Fruit fly (Drosophila melanogaster) whole organism, embryonic: ENCODE measurements around the gene sima.

ENCODE experiments used
- Ada2b ChIP-seq: fragments of 200-800 bp; sonication (Bioruptor generic); IDR thresholded peaks from 2 replicates; pipeline ENCODE4 v1.3.6; 2022; ENCODE audit warnings: missing biosample characterization, missing genetic modification characterization
- CG10147 ChIP-seq: fragments of 200-800 bp; sonication (Bioruptor generic); optimal IDR thresholded peaks from 2 replicates; lab custom pipeline; 2019; ENCODE audit warnings: missing biosample characterization, mild to moderate bottlenecking, missing genetic modification characterization, moderate library complexity
- CG10431 ChIP-seq: fragments of 200-800 bp; sonication (Bioruptor generic); optimal IDR thresholded peaks from 3 replicates; lab custom pipeline; 2018; ENCODE audit warnings: missing biosample characterization, mild to moderate bottlenecking, missing genetic modification characterization
- CG10979 ChIP-seq: fragments of 200-800 bp; sonication (Bioruptor generic); optimal IDR thresholded peaks from 2 replicates; lab custom pipeline; 2018; ENCODE audit warnings: missing biosample characterization, mild to moderate bottlenecking, missing genetic modification characterization, moderate library complexity
- CG13424 ChIP-seq: fragments of 200-800 bp; sonication (Bioruptor generic); optimal IDR thresholded peaks from 2 replicates; lab custom pipeline; 2019; ENCODE audit warnings: missing biosample characterization, mild to moderate bottlenecking, missing genetic modification characterization, moderate library complexity
- CG15011 ChIP-seq: fragments of 200-800 bp; sonication (Bioruptor generic); optimal IDR thresholded peaks from 3 replicates; lab custom pipeline; 2018; ENCODE audit warnings: missing biosample characterization, mild to moderate bottlenecking, missing genetic modification characterization
- CG15601 ChIP-seq: fragments of 200-800 bp; sonication (Bioruptor generic); optimal IDR thresholded peaks from 3 replicates; lab custom pipeline; 2019; ENCODE audit warnings: missing biosample characterization, mild to moderate bottlenecking, missing genetic modification characterization, moderate library complexity
- CG17361 ChIP-seq: fragments of 200-800 bp; sonication (Bioruptor generic); IDR thresholded peaks from 3 replicates; pipeline ENCODE4 v1.3.6; 2022; ENCODE audit warnings: missing biosample characterization, missing genetic modification characterization
- CG17385 ChIP-seq: fragments of 200-800 bp; sonication (Bioruptor generic); optimal IDR thresholded peaks from 3 replicates; lab custom pipeline; 2018; ENCODE audit warnings: missing biosample characterization, mild to moderate bottlenecking, missing genetic modification characterization
- CG2678 ChIP-seq: fragments of 200-800 bp; sonication (Bioruptor generic); optimal IDR thresholded peaks from 3 replicates; lab custom pipeline; 2019; ENCODE audit warnings: missing biosample characterization, mild to moderate bottlenecking, missing genetic modification characterization, moderate library complexity
- CG3065 ChIP-seq: fragments of 200-800 bp; sonication (Bioruptor generic); optimal IDR thresholded peaks from 2 replicates; lab custom pipeline; 2016; ENCODE audit warnings: missing biosample characterization, missing genetic modification characterization
- CG32767 ChIP-seq: fragments of 200-800 bp; sonication (Bioruptor generic); IDR thresholded peaks from 2 replicates; pipeline ENCODE4 v1.3.6; 2022; ENCODE audit warnings: missing biosample characterization, missing genetic modification characterization
- CG3407 ChIP-seq: fragments of 200-800 bp; sonication (Bioruptor generic); optimal IDR thresholded peaks from 2 replicates; lab custom pipeline; 2018; ENCODE audit warnings: missing biosample characterization, mild to moderate bottlenecking, missing genetic modification characterization
- CG34422 ChIP-seq: fragments of 200-800 bp; sonication (Bioruptor generic); IDR thresholded peaks from 3 replicates; pipeline ENCODE4 v1.3.6; 2022; ENCODE audit warnings: missing biosample characterization, missing genetic modification characterization
- CG6254 ChIP-seq: fragments of 200-800 bp; sonication (Bioruptor generic); optimal IDR thresholded peaks from 3 replicates; lab custom pipeline; 2017; ENCODE audit warnings: mild to moderate bottlenecking, missing biosample characterization, missing genetic modification reagents, missing genetic modification characterization
- CG7271 ChIP-seq: fragments of 200-800 bp; sonication (Bioruptor generic); optimal IDR thresholded peaks from 2 replicates; lab custom pipeline; 2018; ENCODE audit warnings: missing biosample characterization, mild to moderate bottlenecking, missing genetic modification characterization, moderate library complexity
- CG8089 ChIP-seq: fragments of 200-800 bp; sonication (Bioruptor generic); optimal IDR thresholded peaks from 3 replicates; lab custom pipeline; 2016; ENCODE audit warnings: missing biosample characterization, missing genetic modification characterization
- CG9797 ChIP-seq: fragments of 200-800 bp; sonication (Bioruptor generic); optimal IDR thresholded peaks from 3 replicates; lab custom pipeline; 2018; ENCODE audit warnings: missing biosample characterization, mild to moderate bottlenecking, missing genetic modification characterization
- CoRest ChIP-seq: fragments of 200-800 bp; sonication (Bioruptor generic); optimal IDR thresholded peaks from 3 replicates; lab custom pipeline; 2018; ENCODE audit warnings: missing biosample characterization, mild to moderate bottlenecking, missing genetic modification characterization, moderate library complexity
- Dek ChIP-seq: fragments of 200-800 bp; sonication (Bioruptor generic); optimal IDR thresholded peaks from 3 replicates; lab custom pipeline; 2019; ENCODE audit warnings: missing biosample characterization, mild to moderate bottlenecking, missing genetic modification characterization, moderate library complexity
- ERR ChIP-seq: fragments of 200-800 bp; sonication (Bioruptor generic); optimal IDR thresholded peaks from 2 replicates; lab custom pipeline; 2016; ENCODE audit warnings: missing biosample characterization, missing genetic modification characterization
- Fer1 ChIP-seq: fragments of 200-800 bp; sonication (Bioruptor generic); optimal IDR thresholded peaks from 2 replicates; lab custom pipeline; 2017; ENCODE audit warnings: missing biosample characterization, mild to moderate bottlenecking, missing genetic modification characterization
- Gsc ChIP-seq: fragments of 200-800 bp; sonication (Bioruptor generic); IDR thresholded peaks from 2 replicates; pipeline ENCODE4 v1.3.6; 2022; ENCODE audit warnings: missing biosample characterization, missing genetic modification characterization
- Hr3 ChIP-seq: fragments of 200-800 bp; sonication (Bioruptor generic); optimal IDR thresholded peaks from 3 replicates; lab custom pipeline; 2016; ENCODE audit warnings: missing biosample characterization, missing genetic modification characterization
- MBD-R2 ChIP-seq: fragments of 200-800 bp; sonication (Bioruptor generic); IDR thresholded peaks from 2 replicates; pipeline ENCODE4 v1.3.6; 2022; ENCODE audit warnings: missing biosample characterization, missing genetic modification characterization
- Med ChIP-seq: fragments of 200-800 bp; sonication (Bioruptor generic); peaks from one replicate; lab custom pipeline; 2016; ENCODE audit warnings: missing biosample characterization, missing genetic modification characterization, mild to moderate bottlenecking, inconsistent platforms, moderate library complexity
- Meics ChIP-seq: fragments of 200-800 bp; sonication (Bioruptor generic); optimal IDR thresholded peaks from 2 replicates; lab custom pipeline; 2017; ENCODE audit warnings: missing biosample characterization, mild to moderate bottlenecking, missing genetic modification characterization
- Oaz ChIP-seq: fragments of 200-800 bp; sonication (Bioruptor generic); IDR thresholded peaks from 2 replicates; pipeline ENCODE4 v1.3.6; 2022; ENCODE audit warnings: missing biosample characterization, missing genetic modification characterization
- PHDP ChIP-seq: fragments of 200-800 bp; sonication (Bioruptor generic); optimal IDR thresholded peaks from 3 replicates; lab custom pipeline; 2018; ENCODE audit warnings: missing biosample characterization, mild to moderate bottlenecking, missing genetic modification characterization, moderate library complexity
- Pdp1 ChIP-seq, 2 experiments: fragments of 200-800 bp; sonication (Bioruptor generic); optimal IDR thresholded peaks; 3 replicates each; lab custom pipeline; 2016; ENCODE audit warnings: missing biosample characterization in 2 of 2, missing genetic modification characterization in 2 of 2, mild to moderate bottlenecking in 1 of 2, moderate library complexity in 1 of 2
- Trl ChIP-seq, 3 experiments: fragments of >200 bp in 2 of 3; fragments of 200-800 bp in 1 of 3; sonication (Bioruptor generic) in 1 of 3; optimal IDR thresholded peaks; 2 replicates in 1 of 3; 3 replicates in 2 of 3; lab custom pipeline; 2016 to 2017; ENCODE audit warnings: missing biosample characterization in 1 of 3, missing genetic modification characterization in 1 of 3
- Xrp1 ChIP-seq: fragments of 200-800 bp; sonication (Bioruptor generic); IDR thresholded peaks from 2 replicates; pipeline ENCODE4 v1.3.6; 2022; ENCODE audit warnings: missing biosample characterization, missing genetic modification characterization
- bowl ChIP-seq: fragments of 200-800 bp; sonication (Bioruptor generic); IDR thresholded peaks from 2 replicates; pipeline ENCODE4 v1.3.6; 2022; ENCODE audit warnings: missing biosample characterization, missing genetic modification characterization
- chinmo ChIP-seq: fragments of 200-800 bp; sonication (Bioruptor generic); IDR thresholded peaks from 4 replicates; pipeline ENCODE4 v1.3.6; 2022; ENCODE audit warnings: missing biosample characterization, missing genetic modification characterization; ENCODE audit not compliant: partially characterized antibody
- corto ChIP-seq: fragments of 200-800 bp; sonication (Bioruptor generic); optimal IDR thresholded peaks from 2 replicates; lab custom pipeline; 2016; ENCODE audit warnings: missing biosample characterization, mild to moderate bottlenecking, missing genetic modification characterization, moderate library complexity
- croc ChIP-seq: fragments of 200-800 bp; sonication (Bioruptor generic); conservative IDR thresholded peaks from 3 replicates; pipeline ENCODE4 v1.3.6; 2022; ENCODE audit warnings: missing biosample characterization, missing genetic modification characterization
- crp ChIP-seq, 2 experiments: fragments of 200-800 bp; sonication (Bioruptor generic); optimal IDR thresholded peaks; 2 replicates in 1 of 2; 3 replicates in 1 of 2; lab custom pipeline; 2017; ENCODE audit warnings: missing biosample characterization in 2 of 2, missing genetic modification characterization in 2 of 2, mild to moderate bottlenecking in 1 of 2, moderate library complexity in 1 of 2
- cwo ChIP-seq: fragments of 200-800 bp; sonication (Bioruptor generic); optimal IDR thresholded peaks from 3 replicates; lab custom pipeline; 2017; ENCODE audit warnings: missing biosample characterization, missing genetic modification characterization, mild to moderate bottlenecking, moderate library complexity, missing genetic modification reagents
- danr ChIP-seq: fragments of 200-800 bp; sonication (Bioruptor generic); IDR thresholded peaks from 2 replicates; pipeline ENCODE4 v1.3.6; 2022; ENCODE audit warnings: missing biosample characterization, missing genetic modification characterization
- disco-r ChIP-seq: fragments of 200-800 bp; sonication (Bioruptor generic); optimal IDR thresholded peaks from 2 replicates; lab custom pipeline; 2016; ENCODE audit warnings: missing biosample characterization, missing genetic modification characterization
- fd102C ChIP-seq: fragments of 200-800 bp; sonication (Bioruptor generic); optimal IDR thresholded peaks from 2 replicates; lab custom pipeline; 2018; ENCODE audit warnings: missing biosample characterization, mild to moderate bottlenecking, missing genetic modification characterization, moderate library complexity
- grau ChIP-seq: fragments of 200-800 bp; optimal IDR thresholded peaks from 3 replicates; lab custom pipeline; 2019; ENCODE audit warnings: missing biosample characterization, mild to moderate bottlenecking, missing genetic modification characterization, moderate library complexity
- gsb-n ChIP-seq: fragments of 200-800 bp; sonication (Bioruptor generic); optimal IDR thresholded peaks from 3 replicates; lab custom pipeline; 2018; ENCODE audit warnings: missing biosample characterization, mild to moderate bottlenecking, missing genetic modification characterization
- ham ChIP-seq: fragments of 200-800 bp; sonication (Bioruptor generic); IDR thresholded peaks from 2 replicates; pipeline ENCODE4 v1.3.6; 2022; ENCODE audit warnings: missing biosample characterization, missing genetic modification characterization
- hb ChIP-seq: fragments of 200-800 bp; sonication (Bioruptor generic); IDR thresholded peaks from 3 replicates; pipeline ENCODE4 v1.3.6; 2022; ENCODE audit warnings: missing biosample characterization, missing genetic modification characterization; ENCODE audit not compliant: partially characterized antibody
- lilli ChIP-seq: fragments of 200-800 bp; sonication (Bioruptor generic); optimal IDR thresholded peaks from 3 replicates; lab custom pipeline; 2016; ENCODE audit warnings: missing biosample characterization, missing genetic modification characterization
- nerfin-2 ChIP-seq: fragments of 200-800 bp; sonication (Bioruptor generic); IDR thresholded peaks from 2 replicates; pipeline ENCODE4 v1.3.6; 2022; ENCODE audit warnings: missing biosample characterization, missing genetic modification characterization; ENCODE audit not compliant: partially characterized antibody
- nmo ChIP-seq: fragments of 200-800 bp; sonication (Bioruptor generic); optimal IDR thresholded peaks from 2 replicates; lab custom pipeline; 2018; ENCODE audit warnings: missing biosample characterization, mild to moderate bottlenecking, missing genetic modification characterization, moderate library complexity
- unpg ChIP-seq: fragments of 200-800 bp; sonication (Bioruptor generic); optimal IDR thresholded peaks from 3 replicates; lab custom pipeline; 2018; ENCODE audit warnings: missing biosample characterization, mild to moderate bottlenecking, missing genetic modification characterization, moderate library complexity
- vnd ChIP-seq: fragments of 200-800 bp; sonication (Bioruptor generic); IDR thresholded peaks from 3 replicates; pipeline ENCODE4 v1.3.6; 2022; ENCODE audit warnings: missing biosample characterization, missing genetic modification characterization; ENCODE audit not compliant: partially characterized antibody

sima gene

dm6 chr3R:30039494-30039893 is 18.6 kb upstream of the sima start, which contains the start of the genes janA, Sry-alpha and Sry-beta (continued):
- TF ChIP-seq CG3065 (GFP tag; lab: Kevin White, UChicago) (no peak), bowl (GFP tag; lab: Robert Waterston, UW) (no peak), nmo (GFP tag; lab: Kevin White, UChicago) (peak; percentile 47), CG34422 (GFP tag; lab: Robert Waterston, UW) (peak; percentile 59; the same call in 1 of the 3 replicates), lilli (GFP tag; lab: Kevin White, UChicago) (peak; percentile 56), fd102C (GFP tag; lab: Kevin White, UChicago) (no peak), CG7271 (tag; lab: Kevin White, UChicago) (no peak), danr (GFP tag; lab: Robert Waterston, UW) (no peak), CG8089 (GFP tag; lab: Kevin White, UChicago) (no peak), Dek (no peak), CG32767 (GFP tag; lab: Robert Waterston, UW) (peak; percentile 69), MBD-R2 (GFP tag; lab: Robert Waterston, UW) (peak; percentile 93), ham (no peak), vnd (GFP tag; lab: Robert Waterston, UW) (peak; percentile 100), croc (GFP tag; lab: Robert Waterston, UW) (no peak), chinmo (GFP tag; lab: Robert Waterston, UW) (peak; percentile 99), Pdp1 (GFP tag; optimal IDR thresholded peaks at IDR 0.05; lab: Kevin White, UChicago) (no peak), Ada2b (GFP tag; lab: Robert Waterston, UW) (no peak), CoRest (tag; lab: Kevin White, UChicago) (peak; percentile 36), unpg (GFP tag; lab: Kevin White, UChicago) (no peak), ERR (GFP tag; lab: Kevin White, UChicago) (no peak), CG13424 (tag; lab: Kevin White, UChicago) (peak; percentile 16), cwo (GFP tag; lab: Kevin White, UChicago) (no peak), Gsc (GFP tag; lab: Robert Waterston, UW) (no peak), Med (GFP tag; lab: Kevin White, UChicago) (peak; percentile 86), crp (GFP tag; optimal IDR thresholded peaks at IDR 0.05; lab: Kevin White, UChicago) (no peak), CG10979 (tag; lab: Kevin White, UChicago) (peak; percentile 7), CG15601 (peak; percentile 37), PHDP (no peak), CG10431 (GFP tag; lab: Kevin White, UChicago) (no peak), CG17385 (GFP tag; lab: Kevin White, UChicago) (no peak), CG9797 (GFP tag; lab: Kevin White, UChicago) (peak; percentile 80), hb (GFP tag; lab: Robert Waterston, UW) (peak; percentile 99), CG17361 (GFP tag; lab: Robert Waterston, UW) (no peak), CG15011 (no peak), Fer1 (GFP tag; lab: Kevin White, UChicago) (peak; percentile 9), nerfin-2 (GFP tag; lab: Robert Waterston, UW) (peak; percentile 99), gsb-n (tag; lab: Kevin White, UChicago) (no peak), CG2678 (tag; lab: Kevin White, UChicago) (no peak), Trl (optimal IDR thresholded peaks at IDR 0.05; lab: Kevin White, UChicago) (no peak), Trl (GFP tag; optimal IDR thresholded peaks at IDR 0.05; lab: Kevin White, UChicago) (no peak), CG6254 (no peak), Oaz (no peak), Xrp1 (GFP tag; lab: Robert Waterston, UW) (no peak), corto (GFP tag; lab: Kevin White, UChicago) (no peak), disco-r (GFP tag; lab: Kevin White, UChicago) (no peak), grau (no peak), CG3407 (GFP tag; lab: Kevin White, UChicago) (no peak), CG10147 (no peak), Hr3 (GFP tag; lab: Kevin White, UChicago) (no peak), Meics (GFP tag; lab: Kevin White, UChicago) (no peak)
